Worm (Caenorhabditis elegans) whole organism, L4 larva: ENCODE results near the gene glb-11.

Source experiments
- ZK546.5 ChIP-seq, 2 experiments: sonication (generic microtip); optimal IDR thresholded peaks; 2 replicates each; lab custom pipeline; 2017; ENCODE audit warnings: missing biosample characterization in 2 of 2, missing genetic modification characterization in 2 of 2
- aly-2 ChIP-seq: sonication (generic microtip); optimal IDR thresholded peaks from 2 replicates; lab custom pipeline; 2018; ENCODE audit warnings: missing biosample characterization, missing genetic modification characterization
- ceh-32 ChIP-seq: sonication (generic microtip); optimal IDR thresholded peaks from 2 replicates; lab custom pipeline; 2016; ENCODE audit warnings: mild to moderate bottlenecking, missing genetic modification characterization, missing compliant biosample characterization; ENCODE audit not compliant: poor library complexity
- ctbp-1 ChIP-seq: fragments of 200-800 bp; sonication (Bioruptor generic); IDR thresholded peaks from 2 replicates; pipeline ENCODE4 v1.3.6; 2022; ENCODE audit warnings: missing genetic modification reagents, missing genetic modification characterization, missing compliant biosample characterization
- dpl-1 ChIP-seq: fragments of 150-350 bp; optimal IDR thresholded peaks from 2 replicates; lab custom pipeline; 2014; ENCODE audit warnings: missing biosample characterization, missing genetic modification reagents, missing genetic modification characterization
- duxl-1 ChIP-seq: sonication (generic microtip); optimal IDR thresholded peaks from 2 replicates; lab custom pipeline; 2016; ENCODE audit warnings: mild to moderate bottlenecking, missing genetic modification characterization, moderate library complexity, missing compliant biosample characterization; ENCODE audit not compliant: poor library complexity
- egl-43 ChIP-seq: fragments of 200-800 bp; sonication (Bioruptor generic); IDR thresholded peaks from 2 replicates; pipeline ENCODE4 v1.3.6; 2022; ENCODE audit warnings: missing genetic modification reagents, missing genetic modification characterization, missing compliant biosample characterization
- fos-1 ChIP-seq: fragments of 150-350 bp; optimal IDR thresholded peaks from 2 replicates; lab custom pipeline; 2014; ENCODE audit warnings: missing biosample characterization, missing genetic modification characterization
- lsy-2 ChIP-seq, 2 experiments: fragments of 150-350 bp in 1 of 2; sonication (generic microtip) in 1 of 2; optimal IDR thresholded peaks; 2 replicates each; lab custom pipeline; 2014 to 2017; ENCODE audit warnings: missing biosample characterization in 2 of 2, missing genetic modification characterization in 2 of 2
- nhr-11 ChIP-seq: fragments of 150-350 bp; optimal IDR thresholded peaks from 2 replicates; lab custom pipeline; 2014; ENCODE audit warnings: missing biosample characterization, missing genetic modification characterization
- skn-1 ChIP-seq: fragments of 150-350 bp; optimal IDR thresholded peaks from 2 replicates; lab custom pipeline; 2014; ENCODE audit warnings: missing biosample characterization, missing genetic modification characterization
- snpc-1.2 ChIP-seq: fragments of 200-800 bp; sonication (Bioruptor generic); IDR thresholded peaks from 2 replicates; pipeline ENCODE4 v1.3.6; 2022; ENCODE audit warnings: missing genetic modification reagents, missing genetic modification characterization, missing compliant biosample characterization
- unc-62 ChIP-seq, 3 experiments: fragments of 150-350 bp in 1 of 3; sonication (generic microtip); optimal IDR thresholded peaks in 2 of 3; peaks in 1 of 3; 1 replicate in 1 of 3; 2 replicates in 2 of 3; lab custom pipeline; 2014 to 2017; ENCODE audit warnings: missing biosample characterization in 3 of 3, missing genetic modification characterization in 3 of 3, missing genetic modification reagents in 3 of 3, missing genotype in 1 of 3
- zag-1 ChIP-seq: fragments of 150-350 bp; optimal IDR thresholded peaks from 2 replicates; lab custom pipeline; 2014; ENCODE audit warnings: missing biosample characterization, missing genetic modification characterization

- TF ChIP-seq dpl-1 (GFP tag; lab: Kevin White, UChicago) (no peak), ceh-32 (no peak), lsy-2 (tag; optimal IDR thresholded peaks at IDR 0.05; lab: Kevin White, UChicago) (no peak), nhr-11 (tag; lab: Kevin White, UChicago) (no peak), fos-1 (tag; lab: Kevin White, UChicago) (no peak), snpc-1.2 (GFP tag; lab: Robert Waterston, UW) (no peak), aly-2 (tag; lab: Kevin White, UChicago) (no peak), egl-43 (GFP tag; lab: Robert Waterston, UW) (no peak), unc-62 (GFP tag; optimal IDR thresholded peaks at IDR 0.05 in 1 of 2; lab: Kevin White, UChicago) (no peak), unc-62 (tag; optimal IDR thresholded peaks at IDR 0.05; lab: Kevin White, UChicago) (no peak), ctbp-1 (no peak), skn-1 (tag; lab: Kevin White, UChicago) (no peak), ZK546.5 (tag; optimal IDR thresholded peaks at IDR 0.05; lab: Kevin White, UChicago) (no peak), duxl-1 (tag; lab: Kevin White, UChicago) (no peak), zag-1 (tag; lab: Kevin White, UChicago) (no peak)
These were observed 15.0 kb downstream of the glb-11 start for ce11 chrIII:3976992-3977391.
